Worm (Caenorhabditis elegans) whole organism, young adult: Measurements from ENCODE around the gene F43G6.16.

Experiments used
- B0019.2 ChIP-seq: fragments of 200-800 bp; sonication (Bioruptor generic); conservative IDR thresholded peaks from 2 replicates; pipeline ENCODE4 v1.3.6; 2022; ENCODE audit warnings: missing genetic modification reagents, missing genetic modification characterization, missing compliant biosample characterization
- F23B12.7 ChIP-seq: sonication (generic microtip); optimal IDR thresholded peaks from 2 replicates; lab custom pipeline; 2017; ENCODE audit warnings: missing genetic modification characterization, mild to moderate bottlenecking, missing compliant biosample characterization, antibody characterized with exemption, moderate library complexity; ENCODE audit not compliant: insufficient read depth
- F33H1.4 ChIP-seq: fragments of 200-800 bp; sonication (Bioruptor generic); IDR thresholded peaks from 2 replicates; pipeline ENCODE4 v1.3.6; 2022; ENCODE audit warnings: missing genetic modification reagents, missing genetic modification characterization, missing compliant biosample characterization
- F39B2.1 ChIP-seq: fragments of 200-800 bp; sonication (Bioruptor generic); IDR thresholded peaks from 2 replicates; pipeline ENCODE4 v1.3.6; 2022; ENCODE audit warnings: missing genetic modification reagents, missing genetic modification characterization, missing compliant biosample characterization
- F55B11.4 ChIP-seq: sonication (generic microtip); optimal IDR thresholded peaks from 2 replicates; lab custom pipeline; 2016; ENCODE audit warnings: missing compliant biosample characterization, missing genetic modification characterization, borderline replicate concordance; ENCODE audit not compliant: insufficient read depth
- K12H6.12 ChIP-seq: fragments of 200-800 bp; sonication (Bioruptor generic); optimal IDR thresholded peaks from 2 replicates; lab custom pipeline; 2018; ENCODE audit warnings: mild to moderate bottlenecking, missing genetic modification characterization, missing compliant biosample characterization
- T26A5.8 ChIP-seq: sonication (generic microtip); optimal IDR thresholded peaks from 2 replicates; lab custom pipeline; 2016; ENCODE audit warnings: missing genetic modification characterization, missing compliant biosample characterization
- ZK185.1 ChIP-seq: sonication (generic microtip); optimal IDR thresholded peaks from 2 replicates; lab custom pipeline; 2016; ENCODE audit warnings: mild to moderate bottlenecking, missing genetic modification characterization, missing compliant biosample characterization; ENCODE audit not compliant: poor library complexity, severe bottlenecking
- ama-1 ChIP-seq, 3 experiments: fragments of 150-350 bp in 1 of 3; sonication (generic microtip) in 2 of 3; optimal IDR thresholded peaks; 2 replicates each; lab custom pipeline; 2014 to 2018; ENCODE audit warnings: missing biosample characterization in 2 of 3, missing genetic modification characterization in 2 of 3, missing genetic modification reagents in 2 of 3
- atf-7 ChIP-seq: sonication (generic microtip); optimal IDR thresholded peaks from 2 replicates; lab custom pipeline; 2017; ENCODE audit warnings: mild to moderate bottlenecking, missing genetic modification characterization, missing compliant biosample characterization
- attf-5 ChIP-seq: fragments of 200-800 bp; sonication (Bioruptor generic); optimal IDR thresholded peaks from 2 replicates; lab custom pipeline; 2018; ENCODE audit warnings: mild to moderate bottlenecking, missing genetic modification characterization, missing compliant biosample characterization
- bed-2 ChIP-seq: fragments of 200-800 bp; sonication (Bioruptor generic); IDR thresholded peaks from 2 replicates; pipeline ENCODE4 v1.3.6; 2022; ENCODE audit warnings: missing genetic modification reagents, missing genetic modification characterization, missing compliant biosample characterization
- chd-7 ChIP-seq: sonication (generic microtip); optimal IDR thresholded peaks from 2 replicates; lab custom pipeline; 2016; ENCODE audit warnings: mild to moderate bottlenecking, missing genetic modification characterization, moderate library complexity, missing compliant biosample characterization
- dox-1 ChIP-seq: fragments of 200-800 bp; sonication (Bioruptor generic); IDR thresholded peaks from 2 replicates; pipeline ENCODE4 v1.3.6; 2022; ENCODE audit warnings: missing genetic modification reagents, missing genetic modification characterization, missing compliant biosample characterization
- egl-18 ChIP-seq: fragments of 200-800 bp; sonication (Bioruptor generic); IDR thresholded peaks from 2 replicates; pipeline ENCODE4 v1.3.6; 2022; ENCODE audit warnings: missing genetic modification reagents, missing genetic modification characterization, missing compliant biosample characterization
- egrh-3 ChIP-seq: fragments of 200-800 bp; sonication (Bioruptor generic); IDR thresholded peaks from 2 replicates; pipeline ENCODE4 v1.3.6; 2022; ENCODE audit warnings: missing genetic modification reagents, missing genetic modification characterization, missing compliant biosample characterization
- hlh-26 ChIP-seq: fragments of 200-800 bp; sonication (Bioruptor generic); conservative IDR thresholded peaks from 2 replicates; pipeline ENCODE4 v1.3.6; 2022; ENCODE audit warnings: missing genetic modification reagents, missing genetic modification characterization, missing compliant biosample characterization
- hmg-1.2 ChIP-seq: fragments of 200-800 bp; sonication (Bioruptor generic); IDR thresholded peaks from 2 replicates; pipeline ENCODE4 v1.3.6; 2022; ENCODE audit warnings: missing genetic modification reagents, missing genetic modification characterization, missing compliant biosample characterization
- hmg-20 ChIP-seq: fragments of 200-800 bp; sonication (Bioruptor generic); IDR thresholded peaks from 2 replicates; pipeline ENCODE4 v1.3.6; 2022; ENCODE audit warnings: missing genetic modification reagents, missing genetic modification characterization, missing compliant biosample characterization
- let-526 ChIP-seq: fragments of 200-800 bp; sonication (Bioruptor generic); IDR thresholded peaks from 2 replicates; pipeline ENCODE4 v1.3.6; 2022; ENCODE audit warnings: missing genetic modification reagents, missing genetic modification characterization, missing compliant biosample characterization
- let-607 ChIP-seq, 2 experiments: fragments of 200-800 bp in 1 of 2; sonication (Bioruptor generic) in 1 of 2; sonication (generic microtip) in 1 of 2; optimal IDR thresholded peaks; 2 replicates each; lab custom pipeline; 2016 to 2018; ENCODE audit warnings: mild to moderate bottlenecking in 2 of 2, missing compliant biosample characterization in 2 of 2, missing genetic modification characterization in 2 of 2, moderate library complexity in 2 of 2, missing genotype in 1 of 2
- mcd-1 ChIP-seq: fragments of 200-800 bp; sonication (Bioruptor generic); IDR thresholded peaks from 2 replicates; pipeline ENCODE4 v1.3.6; 2022; ENCODE audit warnings: missing genetic modification reagents, missing genetic modification characterization, missing compliant biosample characterization
- mel-28 ChIP-seq: sonication (generic microtip); optimal IDR thresholded peaks from 2 replicates; lab custom pipeline; 2016; ENCODE audit warnings: borderline replicate concordance, mild to moderate bottlenecking, missing genetic modification characterization, missing compliant biosample characterization
- nfyb-1 ChIP-seq: fragments of 200-800 bp; sonication (Bioruptor generic); IDR thresholded peaks from 2 replicates; pipeline ENCODE4 v1.3.6; 2022; ENCODE audit warnings: missing genetic modification reagents, missing genetic modification characterization, missing compliant biosample characterization
- nhr-179 ChIP-seq: sonication (generic microtip); optimal IDR thresholded peaks from 2 replicates; lab custom pipeline; 2016; ENCODE audit warnings: mild to moderate bottlenecking, missing genetic modification characterization, missing compliant biosample characterization
- pbrm-1 ChIP-seq: fragments of 200-800 bp; sonication (Bioruptor generic); IDR thresholded peaks from 2 replicates; pipeline ENCODE4 v1.3.6; 2022; ENCODE audit warnings: missing genetic modification reagents, missing genetic modification characterization, missing compliant biosample characterization
- rcor-1 ChIP-seq: fragments of 200-800 bp; sonication (Bioruptor generic); IDR thresholded peaks from 2 replicates; pipeline ENCODE4 v1.3.6; 2022; ENCODE audit warnings: missing genetic modification reagents, missing genetic modification characterization, missing compliant biosample characterization
- sdz-38 ChIP-seq: sonication (generic microtip); optimal IDR thresholded peaks from 2 replicates; lab custom pipeline; 2016; ENCODE audit warnings: missing genotype, missing genetic modification characterization, missing compliant biosample characterization
- snpc-3.4 ChIP-seq: sonication (generic microtip); optimal IDR thresholded peaks from 2 replicates; lab custom pipeline; 2017; ENCODE audit warnings: missing genetic modification characterization, mild to moderate bottlenecking, missing compliant biosample characterization, antibody characterized with exemption, moderate library complexity, missing genotype, missing genetic modification reagents
- tbp1 ChIP-seq: fragments of 200-800 bp; sonication (Bioruptor generic); optimal IDR thresholded peaks from 2 replicates; lab custom pipeline; 2018; ENCODE audit warnings: mild to moderate bottlenecking, missing genetic modification characterization, missing compliant biosample characterization
- tbx-9 ChIP-seq: sonication (generic microtip); optimal IDR thresholded peaks from 2 replicates; lab custom pipeline; 2016; ENCODE audit warnings: borderline replicate concordance, missing genetic modification characterization, inconsistent platforms, missing compliant biosample characterization
- zfh-2 ChIP-seq: fragments of 200-800 bp; sonication (Bioruptor generic); conservative IDR thresholded peaks from 2 replicates; pipeline ENCODE4 v1.3.6; 2022; ENCODE audit warnings: missing genetic modification reagents, missing genetic modification characterization, missing compliant biosample characterization
- zim-3 ChIP-seq: sonication (generic microtip); optimal IDR thresholded peaks from 2 replicates; lab custom pipeline; 2017; ENCODE audit warnings: mild to moderate bottlenecking, missing genetic modification characterization, moderate library complexity, missing compliant biosample characterization
- ztf-18 ChIP-seq: sonication (generic microtip); optimal IDR thresholded peaks from 2 replicates; lab custom pipeline; 2016; ENCODE audit warnings: missing genotype, mild to moderate bottlenecking, missing genetic modification characterization, missing compliant biosample characterization
- ztf-3 ChIP-seq: fragments of 200-800 bp; sonication (Bioruptor generic); optimal IDR thresholded peaks from 2 replicates; lab custom pipeline; 2018; ENCODE audit warnings: mild to moderate bottlenecking, missing genetic modification characterization, missing compliant biosample characterization
- ztf-6 ChIP-seq: fragments of 200-800 bp; sonication (Bioruptor generic); IDR thresholded peaks from 2 replicates; pipeline ENCODE4 v1.3.6; 2022; ENCODE audit warnings: missing genetic modification reagents, missing genetic modification characterization, missing compliant biosample characterization

Gene F43G6.16

ce11 chrII:11813895-11814369 lies 31.5 kb upstream of the F43G6.16 start, which contains the start of gene F43G6.8:
Gene F43G6.8, minus strand, starts transcription at chrII:11814092.
- TF ChIP-seq ztf-3 (GFP tag; lab: Kevin White, UChicago), result no peak
- TF ChIP-seq ztf-18 (tag; lab: Kevin White, UChicago), result peak; percentile 6
- no peak for TF ChIP-seq F23B12.7
- peak; percentile 28 for TF ChIP-seq mel-28 (tag; lab: Kevin White, UChicago)
- no peak for TF ChIP-seq T26A5.8
- TF ChIP-seq F39B2.1, result no peak
- TF ChIP-seq K12H6.12 (tag; lab: Kevin White, UChicago), result peak; percentile 29
- no peak for TF ChIP-seq egl-18 (GFP tag; lab: Robert Waterston, UW)
- TF ChIP-seq chd-7 (tag; lab: Kevin White, UChicago), result no peak
- TF ChIP-seq rcor-1 (GFP tag; lab: Robert Waterston, UW), result 0 out of 2 replicates have a peak, but pooled peaks have one; percentile 14
- no peak for TF ChIP-seq B0019.2 (GFP tag; lab: Robert Waterston, UW)
- peak; percentile 80 for TF ChIP-seq hmg-1.2 (GFP tag; lab: Robert Waterston, UW)
- TF ChIP-seq zim-3 (tag; lab: Kevin White, UChicago), result no peak
- TF ChIP-seq attf-5 (GFP tag; lab: Kevin White, UChicago), result peak; percentile 80
- peak; percentile 59 for TF ChIP-seq pbrm-1
- TF ChIP-seq hmg-20, result no peak
- 0 out of 2 replicates have a peak, but pooled peaks have one; percentile 42 for TF ChIP-seq dox-1 (GFP tag; lab: Robert Waterston, UW)
- peak; percentile 45; the same call in 1 of the 2 replicates for TF ChIP-seq mcd-1 (GFP tag; lab: Robert Waterston, UW)
- TF ChIP-seq atf-7 (tag; lab: Kevin White, UChicago), result no peak
- no peak for TF ChIP-seq sdz-38 (tag; lab: Kevin White, UChicago)
- TF ChIP-seq ama-1 (optimal IDR thresholded peaks at IDR 0.05; lab: Kevin White, UChicago), result peak; percentile 83
- TF ChIP-seq ama-1 (GFP tag; optimal IDR thresholded peaks at IDR 0.05; lab: Kevin White, UChicago), result no peak
- TF ChIP-seq ztf-6 (GFP tag; lab: Robert Waterston, UW), result no peak
- no peak for TF ChIP-seq hlh-26 (GFP tag; lab: Robert Waterston, UW)
- no peak for TF ChIP-seq let-526 (GFP tag; lab: Robert Waterston, UW)
- TF ChIP-seq tbp1 (GFP tag; lab: Kevin White, UChicago), result no peak
- no peak for TF ChIP-seq tbx-9 (tag; lab: Kevin White, UChicago)
- no peak for TF ChIP-seq F55B11.4 (tag; lab: Kevin White, UChicago)
- TF ChIP-seq zfh-2, result peak; percentile 35; the same call in 1 of the 2 replicates
- TF ChIP-seq let-607 (tag; optimal IDR thresholded peaks at IDR 0.05; lab: Kevin White, UChicago), result no peak

- TF ChIP-seq atf-7 (tag; lab: Kevin White, UChicago) (no peak), bed-2 (GFP tag; lab: Robert Waterston, UW) (no peak), chd-7 (tag; lab: Kevin White, UChicago) (no peak), egrh-3 (GFP tag; lab: Robert Waterston, UW) (peak; percentile 20; the same call in 1 of the 2 replicates), ZK185.1 (tag; lab: Kevin White, UChicago) (no peak), snpc-3.4 (tag; lab: Kevin White, UChicago) (no peak), nhr-179 (tag; lab: Kevin White, UChicago) (no peak), nfyb-1 (GFP tag; lab: Robert Waterston, UW) (no peak), sdz-38 (tag; lab: Kevin White, UChicago) (no peak), zfh-2 (peak; percentile 57; the same call in 1 of the 2 replicates), F33H1.4 (GFP tag; lab: Robert Waterston, UW) (no peak)
These were observed 28.8 kb upstream of the F43G6.16 start for ce11 chrII:11811241-11811640.
